Fruit fly (Drosophila melanogaster): ENCODE data around the gene C1GalTA.

The C1GalTA gene

dm6 chr2L:8984614-8985318, 33.8 kb upstream of the C1GalTA start, which contains the start of gene CG13101 (continued):
- peak; percentile 89 for TF ChIP-seq Sox100B (GFP tag; optimal IDR thresholded peaks at IDR 0.05)
- TF ChIP-seq Ssrp (tag; optimal IDR thresholded peaks at IDR 0.05), result peak; percentile 87
- peak; percentile 91 for TF ChIP-seq CG14710 (tag; optimal IDR thresholded peaks at IDR 0.05)
- peak; percentile 95 for TF ChIP-seq Ptx1 (GFP tag; IDR thresholded peaks at IDR 0.05)
- TF ChIP-seq ttk (GFP tag; IDR thresholded peaks at IDR 0.05), result peak; percentile 93
- peak; percentile 89 for TF ChIP-seq H15 (GFP tag; IDR thresholded peaks at IDR 0.05)
- no peak for TF ChIP-seq Dref (GFP tag; IDR thresholded peaks at IDR 0.05)
- peak; percentile 91 for TF ChIP-seq CrebB (tag; optimal IDR thresholded peaks at IDR 0.05)
- TF ChIP-seq Ada2b (GFP tag; IDR thresholded peaks at IDR 0.05), result peak; percentile 94
- peak; percentile 88 for TF ChIP-seq CG12219 (GFP tag; optimal IDR thresholded peaks at IDR 0.05)
- TF ChIP-seq CG1792 (GFP tag; optimal IDR thresholded peaks at IDR 0.05), result peak; percentile 72
- TF ChIP-seq Fer1 (GFP tag; optimal IDR thresholded peaks at IDR 0.05), result peak; percentile 94
- TF ChIP-seq CG30403 (GFP tag; optimal IDR thresholded peaks at IDR 0.05), result peak; percentile 94
- peak; percentile 78 for TF ChIP-seq Jarid2 (GFP tag; optimal IDR thresholded peaks at IDR 0.05)
- TF ChIP-seq CG9876 (GFP tag; optimal IDR thresholded peaks at IDR 0.05), result peak; percentile 27
- TF ChIP-seq CG1603 (tag; optimal IDR thresholded peaks at IDR 0.05), result peak; percentile 81
- TF ChIP-seq zfh2 (GFP tag; optimal IDR thresholded peaks at IDR 0.05), result peak; percentile 66
- peak; percentile 77 for TF ChIP-seq jigr1 (GFP tag; IDR thresholded peaks at IDR 0.05)
- TF ChIP-seq Drgx (GFP tag; IDR thresholded peaks at IDR 0.05), result peak; percentile 97
- no peak for TF ChIP-seq CG8478 (optimal IDR thresholded peaks at IDR 0.05)
- no peak for TF ChIP-seq unc-4 (GFP tag; IDR thresholded peaks at IDR 0.05; ENCODE audit: partially characterized antibody)
- TF ChIP-seq CG10366 (GFP tag; IDR thresholded peaks at IDR 0.05), result peak; percentile 92
- TF ChIP-seq jumu (GFP tag; optimal IDR thresholded peaks at IDR 0.05), result peak; percentile 80
- peak; percentile 86 for TF ChIP-seq Abd-B (GFP tag; optimal IDR thresholded peaks at IDR 0.05)
- TF ChIP-seq fd96Cb (tag; optimal IDR thresholded peaks at IDR 0.05), result peak; percentile 88
- peak; percentile 89 for TF ChIP-seq ATbp (GFP tag; optimal IDR thresholded peaks at IDR 0.05)
- TF ChIP-seq CG11696 (GFP tag; IDR thresholded peaks at IDR 0.05), result peak; percentile 89
- TF ChIP-seq BtbVII (GFP tag; optimal IDR thresholded peaks at IDR 0.05), result peak; percentile 89
- peak; percentile 80; the same call in 1 of the 2 replicates for TF ChIP-seq CG8765 (GFP tag; IDR thresholded peaks at IDR 0.05)
- peak; percentile 74; the same call in 1 of the 2 replicates for TF ChIP-seq CG5953 (GFP tag; IDR thresholded peaks at IDR 0.05)
- TF ChIP-seq eyg (GFP tag; optimal IDR thresholded peaks at IDR 0.05), result peak; percentile 72
- TF ChIP-seq abd-A (tag; optimal IDR thresholded peaks at IDR 0.05), result peak; percentile 24
- TF ChIP-seq CG13624 (GFP tag; optimal IDR thresholded peaks at IDR 0.05), result peak; percentile 88
- peak; percentile 85 for TF ChIP-seq Max (GFP tag; optimal IDR thresholded peaks at IDR 0.05)
- no peak for TF ChIP-seq CG2129 (GFP tag; IDR thresholded peaks at IDR 0.05; ENCODE audit: partially characterized antibody)
- TF ChIP-seq Six4 (GFP tag; optimal IDR thresholded peaks at IDR 0.05), result peak; percentile 83
- TF ChIP-seq crc (GFP tag; optimal IDR thresholded peaks at IDR 0.05), result peak; percentile 63
- peak; percentile 14 for TF ChIP-seq Antp (GFP tag; optimal IDR thresholded peaks at IDR 0.05)
- peak; percentile 79 for TF ChIP-seq CG4854 (GFP tag; optimal IDR thresholded peaks at IDR 0.05)
- TF ChIP-seq odd (GFP tag; optimal IDR thresholded peaks at IDR 0.05), result peak; percentile 90
- TF ChIP-seq Lpt (GFP tag; optimal IDR thresholded peaks at IDR 0.05), result no peak
- TF ChIP-seq sob (GFP tag; IDR thresholded peaks at IDR 0.05), result peak; percentile 96
- TF ChIP-seq YL-1 (GFP tag; optimal IDR thresholded peaks at IDR 0.05), result peak; percentile 61
- TF ChIP-seq Usf (GFP tag; optimal IDR thresholded peaks at IDR 0.05), result peak; percentile 61
- peak; percentile 87; the same call in 2 of the 3 replicates for TF ChIP-seq CG6175 (GFP tag; IDR thresholded peaks at IDR 0.05)
- peak; percentile 83 for TF ChIP-seq Nf-YA (GFP tag; IDR thresholded peaks at IDR 0.05)
- TF ChIP-seq CG6683 (GFP tag; optimal IDR thresholded peaks at IDR 0.05), result peak; percentile 87
- TF ChIP-seq ab (GFP tag; optimal IDR thresholded peaks at IDR 0.05), result no peak
- peak; percentile 93 for TF ChIP-seq CG2120 (GFP tag; optimal IDR thresholded peaks at IDR 0.05)
- peak; percentile 87 for TF ChIP-seq CG9215 (GFP tag; IDR thresholded peaks at IDR 0.05)
- TF ChIP-seq Doc2 (GFP tag; IDR thresholded peaks at IDR 0.05), result no peak

All from whole organism, embryonic.